Worm (Caenorhabditis elegans): ENCODE measurements around the gene Y57A10C.11.

DNA sequence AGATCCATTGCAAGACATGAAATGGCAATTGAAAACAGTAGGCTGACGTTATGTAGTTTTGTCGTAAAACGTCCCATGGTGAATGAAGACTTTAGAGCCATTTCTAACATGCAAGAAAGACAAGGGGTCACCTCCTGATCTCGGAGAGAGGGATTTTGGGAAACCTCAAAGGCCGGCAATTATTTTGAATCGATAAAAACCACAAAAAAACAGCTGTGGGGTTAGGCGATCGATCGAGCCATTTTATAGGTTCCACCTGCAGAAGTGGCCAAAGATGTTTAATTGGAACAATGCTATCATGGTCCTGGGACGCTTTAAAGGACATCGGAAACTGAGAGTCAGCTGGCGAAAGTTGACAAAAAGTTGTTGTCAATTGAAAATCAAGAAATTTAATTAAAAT, at the start of gene Y57A10C.11:
- TF ChIP-seq pqm-1 (tag; optimal IDR thresholded peaks at IDR 0.05) (no peak), lin-15B (tag; optimal IDR thresholded peaks at IDR 0.05) (no peak)

All from whole organism, L3 larva.